Fruit fly (Drosophila melanogaster) whole organism, adult: ENCODE measurements around the gene CG13008.

Experiments
- CG11617 ChIP-seq: fragments of 200-800 bp; sonication (Bioruptor generic); optimal IDR thresholded peaks from 2 replicates; lab custom pipeline; 2017; ENCODE audit warnings: mild to moderate bottlenecking, missing biosample characterization, missing genetic modification reagents, missing genetic modification characterization
- CG12768 ChIP-seq: fragments of 200-800 bp; sonication (Bioruptor generic); optimal IDR thresholded peaks from 2 replicates; lab custom pipeline; 2017; ENCODE audit warnings: missing biosample characterization, missing genetic modification characterization, mild to moderate bottlenecking, moderate library complexity, missing genetic modification reagents
- CG14711 ChIP-seq: fragments of 200-800 bp; sonication (Bioruptor generic); optimal IDR thresholded peaks from 2 replicates; lab custom pipeline; 2018; ENCODE audit warnings: missing biosample characterization, mild to moderate bottlenecking, missing genetic modification characterization, moderate library complexity
- CG1620 ChIP-seq: fragments of 200-800 bp; sonication (Bioruptor generic); optimal IDR thresholded peaks from 2 replicates; lab custom pipeline; 2016; ENCODE audit warnings: missing biosample characterization, missing genetic modification characterization
- CG33017 ChIP-seq: fragments of 200-800 bp; sonication (Bioruptor generic); optimal IDR thresholded peaks from 2 replicates; lab custom pipeline; 2018; ENCODE audit warnings: missing biosample characterization, mild to moderate bottlenecking, missing genetic modification characterization, moderate library complexity
- CG5204 ChIP-seq: fragments of 200-800 bp; sonication (Bioruptor generic); optimal IDR thresholded peaks from 2 replicates; lab custom pipeline; 2016; ENCODE audit warnings: missing biosample characterization, missing genetic modification characterization
- CG7045 ChIP-seq: fragments of 200-800 bp; sonication (Bioruptor generic); optimal IDR thresholded peaks from 2 replicates; lab custom pipeline; 2017; ENCODE audit warnings: missing biosample characterization, mild to moderate bottlenecking, missing genetic modification characterization
- CG7101 ChIP-seq: fragments of 200-800 bp; sonication (Bioruptor generic); optimal IDR thresholded peaks from 2 replicates; lab custom pipeline; 2018; ENCODE audit warnings: missing biosample characterization, mild to moderate bottlenecking, missing genetic modification characterization, moderate library complexity
- Clk ChIP-seq: fragments of 200-800 bp; sonication (Bioruptor generic); optimal IDR thresholded peaks from 2 replicates; lab custom pipeline; 2017; ENCODE audit warnings: missing biosample characterization, missing genetic modification characterization
- Crg-1 ChIP-seq: fragments of 200-800 bp; sonication (Bioruptor generic); optimal IDR thresholded peaks from 2 replicates; lab custom pipeline; 2016; ENCODE audit warnings: missing biosample characterization, missing genetic modification characterization
- Hr96 ChIP-seq: fragments of 200-800 bp; sonication (Bioruptor generic); optimal IDR thresholded peaks from 2 replicates; lab custom pipeline; 2016; ENCODE audit warnings: missing biosample characterization, missing genetic modification characterization
- Mnt ChIP-seq: fragments of 200-800 bp; sonication (Bioruptor generic); optimal IDR thresholded peaks from 2 replicates; lab custom pipeline; 2016; ENCODE audit warnings: missing biosample characterization, mild to moderate bottlenecking, missing genetic modification characterization
- bab1 ChIP-seq: fragments of 200-800 bp; sonication (Bioruptor generic); optimal IDR thresholded peaks from 3 replicates; lab custom pipeline; 2019; ENCODE audit warnings: missing biosample characterization, mild to moderate bottlenecking, missing genetic modification characterization, moderate library complexity
- cic ChIP-seq: fragments of 200-800 bp; sonication (Bioruptor generic); optimal IDR thresholded peaks from 2 replicates; lab custom pipeline; 2017; ENCODE audit warnings: missing biosample characterization, mild to moderate bottlenecking, missing genetic modification characterization, moderate library complexity
- cnc ChIP-seq, 2 experiments: fragments of >200 bp; optimal IDR thresholded peaks; 2 replicates each; lab custom pipeline; 2017
- kay ChIP-seq: fragments of 200-800 bp; sonication (Bioruptor generic); peaks from one replicate; lab custom pipeline; 2016; ENCODE audit warnings: missing biosample characterization, missing genetic modification characterization, borderline replicate concordance
- ovo ChIP-seq: fragments of 200-800 bp; sonication (Bioruptor generic); optimal IDR thresholded peaks from 2 replicates; lab custom pipeline; 2016; ENCODE audit warnings: missing biosample characterization, missing genetic modification characterization
- pad ChIP-seq: fragments of 200-800 bp; sonication (Bioruptor generic); optimal IDR thresholded peaks from 3 replicates; lab custom pipeline; 2017; ENCODE audit warnings: missing biosample characterization, missing genetic modification characterization, mild to moderate bottlenecking, moderate library complexity, missing genetic modification reagents
- tj ChIP-seq: fragments of 200-800 bp; sonication (Bioruptor generic); optimal IDR thresholded peaks from 3 replicates; lab custom pipeline; 2017; ENCODE audit warnings: missing biosample characterization, mild to moderate bottlenecking, missing genetic modification characterization, moderate library complexity
- toe ChIP-seq: fragments of 200-800 bp; sonication (Bioruptor generic); optimal IDR thresholded peaks from 2 replicates; lab custom pipeline; 2016; ENCODE audit warnings: missing biosample characterization, missing genetic modification characterization

CG13008 gene

DNA sequence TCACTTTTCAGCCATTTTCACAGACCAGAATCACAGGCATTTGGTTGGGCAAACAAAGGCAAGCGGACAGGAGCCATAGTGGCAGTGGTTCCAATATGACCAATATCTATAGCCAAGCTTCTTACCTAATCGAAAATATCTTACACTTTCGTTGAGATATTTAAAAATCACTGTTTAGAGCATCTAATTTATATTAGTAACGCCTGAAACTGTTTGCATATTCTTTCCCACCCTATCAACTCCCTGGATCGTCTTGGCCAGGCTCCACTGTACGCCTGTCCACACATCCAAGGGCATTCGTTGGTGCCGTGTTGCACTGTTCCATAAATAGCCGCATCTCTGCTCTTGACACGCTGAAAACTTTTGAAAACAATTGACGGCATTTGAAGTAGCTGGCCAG lies 20.6 kb upstream of the CG13008 start:
- no peak for TF ChIP-seq bab1 (GFP tag; lab: Kevin White, UChicago)
- no peak for TF ChIP-seq cic (GFP tag; lab: Kevin White, UChicago)
- TF ChIP-seq cnc (optimal IDR thresholded peaks at IDR 0.05; lab: Kevin White, UChicago): no peak
- TF ChIP-seq ovo (GFP tag; lab: Kevin White, UChicago): no peak
- no peak for TF ChIP-seq CG33017 (tag; lab: Kevin White, UChicago)
- no peak for TF ChIP-seq CG1620 (GFP tag; lab: Kevin White, UChicago)
- TF ChIP-seq Mnt (GFP tag; lab: Kevin White, UChicago): no peak
- TF ChIP-seq pad (GFP tag; lab: Kevin White, UChicago): no peak
- no peak for TF ChIP-seq kay
- no peak for TF ChIP-seq CG7045 (GFP tag; lab: Kevin White, UChicago)
- no peak for TF ChIP-seq tj
- TF ChIP-seq CG12768: no peak

DNA sequence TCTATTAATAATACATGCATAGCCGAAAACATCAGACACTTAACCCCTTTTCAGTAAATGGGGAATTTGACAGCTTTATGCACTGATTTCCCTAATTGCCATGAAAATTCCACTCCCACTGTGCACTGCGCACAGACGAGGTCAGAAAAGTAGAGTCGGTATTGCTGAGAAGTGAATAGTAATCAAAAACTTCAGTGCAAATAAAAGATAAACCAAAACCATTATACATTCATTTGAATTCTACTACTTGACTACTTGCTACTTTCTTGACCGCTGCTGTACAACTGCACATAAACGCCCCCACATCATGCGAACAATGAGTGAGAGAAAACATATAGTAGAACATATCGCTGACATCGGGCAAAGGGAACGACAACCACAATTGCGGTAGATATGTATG lies 19.7 kb upstream of the CG13008 start:
- no peak for TF ChIP-seq CG11617 (GFP tag; lab: Kevin White, UChicago)
- TF ChIP-seq ovo (GFP tag; lab: Kevin White, UChicago): no peak
- TF ChIP-seq kay: no peak
- peak; percentile 54 for TF ChIP-seq CG5204 (GFP tag; lab: Kevin White, UChicago)
- peak; percentile 73 for TF ChIP-seq CG7101 (tag; lab: Kevin White, UChicago)
- no peak for TF ChIP-seq Hr96 (GFP tag; lab: Kevin White, UChicago)
- TF ChIP-seq CG7045 (GFP tag; lab: Kevin White, UChicago): peak; percentile 64
- TF ChIP-seq bab1 (GFP tag; lab: Kevin White, UChicago): peak; percentile 66
- TF ChIP-seq CG12768: peak; percentile 42
- TF ChIP-seq tj: peak; percentile 6
- TF ChIP-seq pad (GFP tag; lab: Kevin White, UChicago): peak; percentile 22
- TF ChIP-seq CG33017 (tag; lab: Kevin White, UChicago): peak; percentile 61
- TF ChIP-seq Clk: peak; percentile 19
- peak; percentile 71 for TF ChIP-seq CG14711 (tag; lab: Kevin White, UChicago)

DNA sequence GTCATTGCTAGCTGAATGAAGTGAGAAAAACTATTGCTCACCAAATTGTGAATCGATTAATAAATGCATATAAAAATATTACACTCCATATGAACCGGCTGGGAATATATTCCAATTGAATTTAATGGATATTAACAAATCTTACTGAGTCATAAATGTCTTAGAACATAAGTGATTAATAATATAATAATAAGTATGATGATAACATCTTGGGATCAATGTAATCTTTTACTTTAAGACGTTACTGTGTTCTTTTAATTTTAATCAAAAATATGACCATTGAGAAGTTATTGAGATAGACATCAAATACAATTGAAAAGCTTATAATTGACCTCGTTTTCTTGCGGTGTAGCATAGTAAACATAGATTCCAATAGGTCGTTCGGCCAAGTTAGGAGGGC lies 18.8 kb upstream of the CG13008 start:
- TF ChIP-seq CG14711 (tag; lab: Kevin White, UChicago) (no peak), Mnt (GFP tag; lab: Kevin White, UChicago) (no peak), CG33017 (tag; lab: Kevin White, UChicago) (no peak), CG11617 (GFP tag; lab: Kevin White, UChicago) (peak; percentile 42), bab1 (GFP tag; lab: Kevin White, UChicago) (no peak), toe (GFP tag; lab: Kevin White, UChicago) (no peak), CG7101 (tag; lab: Kevin White, UChicago) (peak; percentile 0), Crg-1 (GFP tag; lab: Kevin White, UChicago) (no peak), kay (no peak), CG7045 (GFP tag; lab: Kevin White, UChicago) (no peak)

DNA sequence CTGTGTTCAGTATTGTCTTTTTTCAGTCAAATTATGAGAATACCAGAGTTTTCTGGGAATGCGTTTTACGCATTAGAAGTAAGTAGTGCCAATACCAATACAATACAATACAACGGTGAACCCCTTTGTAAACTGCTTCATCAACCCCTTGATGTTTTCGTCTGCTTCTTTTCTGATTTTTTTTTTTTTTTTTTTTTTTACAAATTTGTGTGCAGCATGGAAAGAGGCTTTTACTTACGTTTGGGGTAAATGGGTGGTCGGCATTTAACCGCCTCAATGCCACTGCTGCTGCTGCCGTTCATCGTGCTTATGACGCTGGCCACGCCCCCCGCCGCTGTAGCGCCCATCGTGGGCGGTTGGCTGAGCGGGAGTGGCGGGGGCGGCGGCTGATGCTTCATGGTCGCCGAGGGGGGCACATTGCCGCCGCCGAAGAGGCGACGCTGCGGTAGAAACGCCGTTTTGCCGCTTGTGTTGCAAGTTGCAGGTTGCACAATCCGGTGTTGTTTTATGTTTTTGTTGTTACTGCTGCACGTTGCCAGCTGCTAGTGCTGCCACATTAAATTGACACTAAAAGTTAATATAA lies 17.2 kb upstream of the CG13008 start:
- TF ChIP-seq Crg-1 (GFP tag; lab: Kevin White, UChicago) (no peak), CG1620 (GFP tag; lab: Kevin White, UChicago) (no peak), bab1 (GFP tag; lab: Kevin White, UChicago) (no peak), pad (GFP tag; lab: Kevin White, UChicago) (peak; percentile 34), Hr96 (GFP tag; lab: Kevin White, UChicago) (no peak)

DNA sequence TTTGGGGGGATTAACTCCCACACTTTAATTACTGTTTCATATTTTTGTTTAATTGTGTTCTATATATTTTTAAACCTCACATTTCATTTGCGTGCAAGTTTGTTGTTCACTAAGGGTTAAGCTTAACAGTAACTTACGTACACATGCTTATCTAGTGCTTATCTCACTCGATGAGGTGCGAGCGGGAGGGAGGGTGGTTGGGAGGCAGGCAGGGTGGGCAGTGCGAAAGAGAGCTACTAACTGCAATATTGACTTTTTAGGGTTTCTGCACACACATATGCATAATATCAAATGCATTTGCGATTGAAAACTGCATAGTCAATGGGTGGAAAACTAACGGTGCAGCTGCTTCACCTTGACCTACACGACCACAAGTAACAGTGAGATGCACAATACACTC lies 16.6 kb upstream of the CG13008 start:
- TF ChIP-seq cic (GFP tag; lab: Kevin White, UChicago): peak; percentile 36
- peak; percentile 48 for TF ChIP-seq CG14711 (tag; lab: Kevin White, UChicago)
- TF ChIP-seq Crg-1 (GFP tag; lab: Kevin White, UChicago): no peak
- no peak for TF ChIP-seq cnc (optimal IDR thresholded peaks at IDR 0.05; lab: Kevin White, UChicago)
- peak; percentile 90 for TF ChIP-seq ovo (GFP tag; lab: Kevin White, UChicago)
- peak; percentile 23 for TF ChIP-seq CG11617 (GFP tag; lab: Kevin White, UChicago)
- no peak for TF ChIP-seq toe (GFP tag; lab: Kevin White, UChicago)
- TF ChIP-seq CG7101 (tag; lab: Kevin White, UChicago): peak; percentile 8
- TF ChIP-seq pad (GFP tag; lab: Kevin White, UChicago): peak; percentile 86

DNA sequence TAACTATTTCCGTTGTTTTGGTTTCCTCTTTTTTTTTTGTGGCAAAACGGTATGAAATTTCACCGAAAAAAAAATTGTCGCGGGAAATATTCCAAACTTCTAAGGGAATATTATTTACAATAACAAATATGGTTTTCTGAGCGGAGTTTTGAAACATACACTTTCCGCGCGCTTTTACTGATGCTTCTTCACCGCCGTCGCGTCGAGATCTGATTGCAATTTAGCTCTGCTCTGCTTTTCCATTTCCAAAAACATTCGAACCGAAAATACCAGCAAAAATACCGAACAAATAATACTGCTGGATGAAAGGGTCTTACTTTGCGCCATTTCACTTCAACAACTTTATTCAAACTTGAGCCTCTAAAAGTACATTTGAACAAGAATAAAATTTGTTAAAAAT lies 16.1 kb upstream of the CG13008 start, which contains the start of gene Septin4:
Septin4 (minus strand) TSS at position 215 of the 400 bp plus-strand sequence.
- no peak for TF ChIP-seq CG33017 (tag; lab: Kevin White, UChicago)
- no peak for TF ChIP-seq CG1620 (GFP tag; lab: Kevin White, UChicago)
- peak; percentile 63 for TF ChIP-seq kay

DNA sequence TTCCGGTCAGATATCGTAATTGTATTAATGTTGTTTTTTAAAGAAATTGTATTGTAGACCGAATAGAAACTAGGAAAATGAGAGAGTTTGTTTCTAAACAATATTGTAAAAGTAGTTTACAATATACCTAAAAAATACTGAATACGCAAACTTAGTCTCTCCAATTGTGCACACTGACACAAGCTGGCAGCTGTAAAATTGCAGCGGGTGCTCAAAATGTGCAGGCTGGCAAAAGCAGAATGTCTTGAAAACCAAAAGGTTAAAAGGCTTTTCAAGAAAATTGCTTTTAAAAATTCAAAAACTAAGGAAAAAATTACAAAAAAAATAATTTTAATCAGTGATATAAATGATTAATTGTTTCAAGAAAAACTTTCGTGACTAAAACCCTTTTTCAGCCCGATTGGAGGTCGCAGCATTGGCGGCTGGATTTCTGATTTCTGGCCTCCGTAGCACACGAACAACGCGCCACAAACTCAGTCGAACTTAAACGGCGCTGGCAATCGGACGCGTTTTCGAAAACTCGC lies 15.4 kb upstream of the CG13008 start, which contains the start of gene CG4678:
CG4678 (plus strand) TSS at position 474 of the 524 bp plus-strand sequence.
- TF ChIP-seq ovo (GFP tag; lab: Kevin White, UChicago): no peak
- TF ChIP-seq CG33017 (tag; lab: Kevin White, UChicago): no peak
- TF ChIP-seq Crg-1 (GFP tag; lab: Kevin White, UChicago): no peak
- no peak for TF ChIP-seq CG12768
- no peak for TF ChIP-seq pad (GFP tag; lab: Kevin White, UChicago)
- no peak for TF ChIP-seq Mnt (GFP tag; lab: Kevin White, UChicago)
- no peak for TF ChIP-seq toe (GFP tag; lab: Kevin White, UChicago)
- TF ChIP-seq Hr96 (GFP tag; lab: Kevin White, UChicago): no peak
- TF ChIP-seq bab1 (GFP tag; lab: Kevin White, UChicago): peak; percentile 9
- no peak for TF ChIP-seq CG5204 (GFP tag; lab: Kevin White, UChicago)
- TF ChIP-seq CG7101 (tag; lab: Kevin White, UChicago): no peak
- no peak for TF ChIP-seq Clk
- TF ChIP-seq tj: no peak
- TF ChIP-seq CG7045 (GFP tag; lab: Kevin White, UChicago): no peak
- peak; percentile 31 for TF ChIP-seq CG1620 (GFP tag; lab: Kevin White, UChicago)
- no peak for TF ChIP-seq cnc (optimal IDR thresholded peaks at IDR 0.05; lab: Kevin White, UChicago)
- no peak for TF ChIP-seq CG14711 (tag; lab: Kevin White, UChicago)
- TF ChIP-seq cic (GFP tag; lab: Kevin White, UChicago): no peak
